Fruit fly (Drosophila melanogaster) whole organism, embryonic: ENCODE results near the gene Pnn.

Experiments
- Adf1 ChIP-seq: fragments of 200-800 bp; sonication (Bioruptor generic); IDR thresholded peaks from 2 replicates; pipeline ENCODE4 v1.3.6; 2022; ENCODE audit warnings: missing biosample characterization, missing genetic modification characterization
- B-H2 ChIP-seq: fragments of 200-800 bp; sonication (Bioruptor generic); optimal IDR thresholded peaks from 2 replicates; lab custom pipeline; 2018; ENCODE audit warnings: missing biosample characterization, mild to moderate bottlenecking, missing genetic modification characterization
- CG10321 ChIP-seq: fragments of 200-800 bp; sonication (Bioruptor generic); IDR thresholded peaks from 2 replicates; pipeline ENCODE4 v1.3.6; 2022; ENCODE audit warnings: missing biosample characterization, missing genetic modification characterization
- CG11456 ChIP-seq: fragments of 200-800 bp; sonication (Bioruptor generic); IDR thresholded peaks from 3 replicates; pipeline ENCODE4 v1.3.6; 2022; ENCODE audit warnings: missing biosample characterization, missing genetic modification characterization
- CG12155 ChIP-seq: fragments of 200-800 bp; sonication (Bioruptor generic); optimal IDR thresholded peaks from 3 replicates; lab custom pipeline; 2016; ENCODE audit warnings: missing biosample characterization, missing genetic modification characterization
- CG1603 ChIP-seq: fragments of 200-800 bp; sonication (Bioruptor generic); optimal IDR thresholded peaks from 2 replicates; lab custom pipeline; 2019; ENCODE audit warnings: missing biosample characterization, mild to moderate bottlenecking, missing genetic modification characterization, moderate library complexity
- CG2129 ChIP-seq: fragments of 200-800 bp; sonication (Bioruptor generic); IDR thresholded peaks from 2 replicates; pipeline ENCODE4 v1.3.6; 2022; ENCODE audit warnings: missing biosample characterization, missing genetic modification characterization; ENCODE audit not compliant: partially characterized antibody
- CG2199 ChIP-seq: fragments of 200-800 bp; sonication (Bioruptor generic); IDR thresholded peaks from 3 replicates; pipeline ENCODE4 v1.3.6; 2022; ENCODE audit warnings: missing biosample characterization, missing genetic modification characterization
- CG2875 ChIP-seq: fragments of 200-800 bp; sonication (Bioruptor generic); optimal IDR thresholded peaks from 2 replicates; lab custom pipeline; 2017; ENCODE audit warnings: missing biosample characterization, mild to moderate bottlenecking, missing genetic modification characterization, missing genetic modification reagents
- CG32772 ChIP-seq: fragments of 200-800 bp; sonication (Bioruptor generic); IDR thresholded peaks from 2 replicates; pipeline ENCODE4 v1.3.6; 2022; ENCODE audit warnings: missing biosample characterization, missing genetic modification characterization
- CG3838 ChIP-seq: fragments of 200-800 bp; sonication (Bioruptor generic); optimal IDR thresholded peaks from 3 replicates; lab custom pipeline; 2016; ENCODE audit warnings: missing biosample characterization, missing genetic modification characterization
- CG4404 ChIP-seq: fragments of 200-800 bp; sonication (Bioruptor generic); IDR thresholded peaks from 2 replicates; pipeline ENCODE4 v1.3.6; 2022; ENCODE audit warnings: missing biosample characterization, missing genetic modification characterization
- CG4730 ChIP-seq: fragments of 200-800 bp; sonication (Bioruptor generic); IDR thresholded peaks from 2 replicates; pipeline ENCODE4 v1.3.6; 2022; ENCODE audit warnings: missing biosample characterization, missing genetic modification characterization
- CG5245 ChIP-seq: fragments of 200-800 bp; sonication (Bioruptor generic); optimal IDR thresholded peaks from 3 replicates; lab custom pipeline; 2016; ENCODE audit warnings: missing biosample characterization, missing genetic modification characterization
- CG6175 ChIP-seq: fragments of 200-800 bp; sonication (Bioruptor generic); IDR thresholded peaks from 3 replicates; pipeline ENCODE4 v1.3.6; 2022; ENCODE audit warnings: missing biosample characterization, missing genetic modification characterization
- CG6689 ChIP-seq: fragments of 200-800 bp; sonication (Bioruptor generic); IDR thresholded peaks from 2 replicates; pipeline ENCODE4 v1.3.6; 2022; ENCODE audit warnings: missing biosample characterization, missing genetic modification characterization
- CG8478 ChIP-seq: fragments of >200 bp; optimal IDR thresholded peaks from 2 replicates; lab custom pipeline; 2018
- CG8765 ChIP-seq: fragments of 200-800 bp; sonication (Bioruptor generic); IDR thresholded peaks from 2 replicates; pipeline ENCODE4 v1.3.6; 2022; ENCODE audit warnings: missing biosample characterization, missing genetic modification characterization
- CG9437 ChIP-seq: fragments of 200-800 bp; sonication (Bioruptor generic); optimal IDR thresholded peaks from 2 replicates; lab custom pipeline; 2018; ENCODE audit warnings: missing biosample characterization, mild to moderate bottlenecking, missing genetic modification characterization
- CG9609 ChIP-seq: fragments of 200-800 bp; sonication (Bioruptor generic); optimal IDR thresholded peaks from 3 replicates; lab custom pipeline; 2016; ENCODE audit warnings: missing biosample characterization, missing genetic modification characterization
- D ChIP-seq, 2 experiments: fragments of 200-800 bp in 1 of 2; fragments of >200 bp in 1 of 2; sonication (Bioruptor generic) in 1 of 2; optimal IDR thresholded peaks; 2 replicates in 1 of 2; 3 replicates in 1 of 2; lab custom pipeline; 2017; ENCODE audit warnings: mild to moderate bottlenecking in 1 of 2, missing biosample characterization in 1 of 2, missing genetic modification characterization in 1 of 2, missing genetic modification reagents in 1 of 2
- Dad ChIP-seq: fragments of 200-800 bp; sonication (Bioruptor generic); optimal IDR thresholded peaks from 3 replicates; lab custom pipeline; 2016; ENCODE audit warnings: missing biosample characterization, missing genetic modification characterization
- E2f2 ChIP-seq: fragments of 200-800 bp; sonication (Bioruptor generic); IDR thresholded peaks from 2 replicates; pipeline ENCODE4 v1.3.6; 2022; ENCODE audit warnings: missing biosample characterization, missing genetic modification characterization
- MTF-1 ChIP-seq: fragments of 200-800 bp; sonication (Bioruptor generic); optimal IDR thresholded peaks from 2 replicates; lab custom pipeline; 2018; ENCODE audit warnings: missing biosample characterization, mild to moderate bottlenecking, missing genetic modification characterization, borderline replicate concordance
- Oaz ChIP-seq: fragments of 200-800 bp; sonication (Bioruptor generic); IDR thresholded peaks from 2 replicates; pipeline ENCODE4 v1.3.6; 2022; ENCODE audit warnings: missing biosample characterization, missing genetic modification characterization
- Ptx1 ChIP-seq: fragments of 200-800 bp; sonication (Bioruptor generic); IDR thresholded peaks from 2 replicates; pipeline ENCODE4 v1.3.6; 2022; ENCODE audit warnings: missing biosample characterization, missing genetic modification characterization
- Tbp ChIP-seq: fragments of >200 bp; optimal IDR thresholded peaks from 2 replicates; lab custom pipeline; 2018; ENCODE audit warnings: missing biosample characterization, missing genetic modification characterization
- ac ChIP-seq: fragments of 200-800 bp; sonication (Bioruptor generic); optimal IDR thresholded peaks from 3 replicates; lab custom pipeline; 2017; ENCODE audit warnings: missing biosample characterization, mild to moderate bottlenecking, missing genetic modification characterization
- aop ChIP-seq: fragments of 200-800 bp; sonication (Bioruptor generic); IDR thresholded peaks from 2 replicates; pipeline ENCODE4 v1.3.6; 2022; ENCODE audit warnings: missing biosample characterization, missing genetic modification characterization
- ap ChIP-seq: fragments of 200-800 bp; sonication (Bioruptor generic); IDR thresholded peaks from 2 replicates; pipeline ENCODE4 v1.3.6; 2022; ENCODE audit warnings: missing biosample characterization, missing genetic modification characterization
- az2 ChIP-seq: fragments of 200-800 bp; sonication (Bioruptor generic); optimal IDR thresholded peaks from 3 replicates; lab custom pipeline; 2016; ENCODE audit warnings: missing biosample characterization, missing genetic modification characterization
- bbx ChIP-seq: fragments of 200-800 bp; sonication (Bioruptor generic); IDR thresholded peaks from 2 replicates; pipeline ENCODE4 v1.3.6; 2022; ENCODE audit warnings: missing biosample characterization, missing genetic modification characterization; ENCODE audit not compliant: partially characterized antibody
- bigmax ChIP-seq: fragments of 200-800 bp; sonication (Bioruptor generic); optimal IDR thresholded peaks from 2 replicates; lab custom pipeline; 2018; ENCODE audit warnings: missing biosample characterization, mild to moderate bottlenecking, missing genetic modification characterization
- br ChIP-seq: fragments of >200 bp; optimal IDR thresholded peaks from 2 replicates; lab custom pipeline; 2017
- cad ChIP-seq: fragments of >200 bp; optimal IDR thresholded peaks from 2 replicates; lab custom pipeline; 2017; ENCODE audit warnings: missing biosample characterization, missing genetic modification characterization
- dati ChIP-seq: fragments of 200-800 bp; sonication (Bioruptor generic); IDR thresholded peaks from 2 replicates; pipeline ENCODE4 v1.3.6; 2022; ENCODE audit warnings: missing biosample characterization, missing genetic modification characterization
- dpn ChIP-seq, 2 experiments: fragments of 200-800 bp; sonication (Bioruptor generic); optimal IDR thresholded peaks; 3 replicates each; lab custom pipeline; 2016; ENCODE audit warnings: missing biosample characterization in 2 of 2, missing genetic modification characterization in 2 of 2
- fd3F ChIP-seq: fragments of 200-800 bp; sonication (Bioruptor generic); optimal IDR thresholded peaks from 2 replicates; lab custom pipeline; 2018; ENCODE audit warnings: missing biosample characterization, mild to moderate bottlenecking, missing genetic modification characterization, moderate library complexity
- fd96Cb ChIP-seq: fragments of 200-800 bp; sonication (Bioruptor generic); optimal IDR thresholded peaks from 2 replicates; lab custom pipeline; 2018; ENCODE audit warnings: missing biosample characterization, mild to moderate bottlenecking, missing genetic modification characterization, moderate library complexity
- fru ChIP-seq: fragments of >200 bp; optimal IDR thresholded peaks from 2 replicates; lab custom pipeline; 2017
- gcm2 ChIP-seq: fragments of 200-800 bp; sonication (Bioruptor generic); optimal IDR thresholded peaks from 2 replicates; lab custom pipeline; 2016; ENCODE audit warnings: missing biosample characterization, missing genetic modification characterization
- kah ChIP-seq: fragments of 200-800 bp; sonication (Bioruptor generic); optimal IDR thresholded peaks from 2 replicates; lab custom pipeline; 2018; ENCODE audit warnings: missing biosample characterization, mild to moderate bottlenecking, missing genetic modification characterization
- klu ChIP-seq: fragments of 200-800 bp; sonication (Bioruptor generic); IDR thresholded peaks from 2 replicates; pipeline ENCODE4 v1.3.6; 2022; ENCODE audit warnings: missing biosample characterization, missing genetic modification characterization
- mirr ChIP-seq: fragments of 200-800 bp; sonication (Bioruptor generic); optimal IDR thresholded peaks from 3 replicates; lab custom pipeline; 2018; ENCODE audit warnings: missing biosample characterization, mild to moderate bottlenecking, missing genetic modification characterization
- mld ChIP-seq: fragments of 200-800 bp; sonication (Bioruptor generic); IDR thresholded peaks from 3 replicates; pipeline ENCODE4 v1.3.6; 2022; ENCODE audit warnings: missing biosample characterization, missing genetic modification characterization; ENCODE audit not compliant: partially characterized antibody
- otp ChIP-seq: fragments of 200-800 bp; sonication (Bioruptor generic); IDR thresholded peaks from 3 replicates; pipeline ENCODE4, ENCODE4 v1.3.6; 2022; ENCODE audit warnings: missing biosample characterization, missing genetic modification characterization
- peb ChIP-seq: fragments of 200-800 bp; sonication (Bioruptor generic); IDR thresholded peaks from 2 replicates; pipeline ENCODE4 v1.3.6; 2022; ENCODE audit warnings: missing biosample characterization, missing genetic modification characterization
- schlank ChIP-seq: fragments of 200-800 bp; sonication (Bioruptor generic); optimal IDR thresholded peaks from 2 replicates; lab custom pipeline; 2018; ENCODE audit warnings: missing biosample characterization, mild to moderate bottlenecking, missing genetic modification characterization
- slbo ChIP-seq: fragments of 200-800 bp; sonication (Bioruptor generic); IDR thresholded peaks from 2 replicates; pipeline ENCODE4 v1.3.6; 2022; ENCODE audit warnings: missing biosample characterization, missing genetic modification characterization
- slou ChIP-seq: fragments of 200-800 bp; sonication (Bioruptor generic); optimal IDR thresholded peaks from 3 replicates; lab custom pipeline; 2016; ENCODE audit warnings: missing biosample characterization, missing genetic modification characterization
- toy ChIP-seq: fragments of 200-800 bp; sonication (Bioruptor generic); IDR thresholded peaks from 2 replicates; pipeline ENCODE4 v1.3.6; 2022; ENCODE audit warnings: missing biosample characterization, missing genetic modification characterization
- wor ChIP-seq: fragments of 200-800 bp; sonication (Bioruptor generic); IDR thresholded peaks from 2 replicates; pipeline ENCODE4 v1.3.6; 2022; ENCODE audit warnings: missing biosample characterization, missing genetic modification characterization
- zen ChIP-seq: fragments of 200-800 bp; sonication (Bioruptor generic); optimal IDR thresholded peaks from 3 replicates; lab custom pipeline; 2018; ENCODE audit warnings: missing biosample characterization, mild to moderate bottlenecking, missing genetic modification characterization, moderate library complexity

The Pnn gene

DNA sequence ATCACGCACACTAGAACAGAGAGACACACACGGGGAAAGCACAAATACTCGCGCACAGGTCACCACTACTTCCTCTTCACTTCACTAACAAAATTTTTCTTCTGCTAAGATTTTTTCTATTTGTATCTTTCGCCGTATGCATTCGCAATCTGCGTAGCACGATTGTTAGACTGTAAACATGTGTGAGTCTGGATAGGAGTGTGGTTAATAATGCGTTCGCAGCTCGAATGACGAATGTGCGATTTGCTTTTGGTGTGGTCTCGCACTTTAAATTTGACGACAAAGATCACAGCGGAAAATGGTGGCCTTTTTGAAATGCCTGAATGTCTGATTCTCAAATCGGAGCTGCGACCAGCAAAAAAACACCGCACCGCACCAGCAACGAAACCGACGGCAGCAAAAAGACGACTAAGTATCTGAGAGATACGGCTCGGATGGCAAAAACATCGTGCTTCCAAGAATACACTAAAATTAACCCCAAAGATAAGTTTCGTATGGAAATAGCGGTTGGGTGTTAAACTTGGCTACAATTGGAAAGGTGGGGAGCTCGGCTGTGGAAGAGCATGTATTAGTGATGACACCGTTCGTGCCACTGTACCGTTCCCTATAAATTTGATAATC lies 35.6 kb upstream of the Pnn start, which contains the start of gene Unc-115a (continued):
- TF ChIP-seq CG8478 (lab: Kevin White, UChicago) (no peak), E2f2 (GFP tag; lab: Robert Waterston, UW) (no peak), Ptx1 (GFP tag; lab: Robert Waterston, UW) (no peak), CG3838 (GFP tag; lab: Kevin White, UChicago) (no peak), fd96Cb (no peak), slbo (GFP tag; lab: Robert Waterston, UW) (no peak), CG4404 (no peak), bbx (GFP tag; lab: Robert Waterston, UW) (no peak), dpn (GFP tag; optimal IDR thresholded peaks at IDR 0.05; lab: Kevin White, UChicago) (peak; percentile 36 to 47), CG9437 (GFP tag; lab: Kevin White, UChicago) (no peak), mirr (peak; percentile 40), fd3F (GFP tag; lab: Kevin White, UChicago) (no peak), CG6175 (GFP tag; lab: Robert Waterston, UW) (no peak), Oaz (GFP tag; lab: Robert Waterston, UW) (no peak), Tbp (no peak), aop (GFP tag; lab: Robert Waterston, UW) (no peak), CG32772 (GFP tag; lab: Robert Waterston, UW) (no peak), cad (GFP tag; lab: Kevin White, UChicago) (no peak), otp (GFP tag; lab: Robert Waterston, UW) (no peak), ac (GFP tag; lab: Kevin White, UChicago) (no peak), Adf1 (GFP tag; lab: Robert Waterston, UW) (no peak), CG11456 (GFP tag; lab: Robert Waterston, UW) (no peak), CG1603 (tag; lab: Kevin White, UChicago) (peak; percentile 92), dati (GFP tag; lab: Robert Waterston, UW) (no peak), fru (lab: Kevin White, UChicago) (no peak), peb (no peak), toy (GFP tag; lab: Robert Waterston, UW) (no peak), az2 (no peak), MTF-1 (peak; percentile 52), slou (GFP tag; lab: Kevin White, UChicago) (peak; percentile 3), kah (GFP tag; lab: Kevin White, UChicago) (peak; percentile 32), klu (no peak), mld (no peak), CG5245 (GFP tag; lab: Kevin White, UChicago) (no peak), CG10321 (GFP tag; lab: Robert Waterston, UW) (no peak), B-H2 (peak; percentile 78), zen (peak; percentile 67), schlank (tag; lab: Kevin White, UChicago) (peak; percentile 13), ap (GFP tag; lab: Robert Waterston, UW) (no peak), CG9609 (peak; percentile 9), br (no peak), gcm2 (GFP tag; lab: Kevin White, UChicago) (peak; percentile 53), CG8765 (no peak), CG2199 (GFP tag; lab: Robert Waterston, UW) (no peak), CG4730 (no peak), Dad (GFP tag; lab: Kevin White, UChicago) (no peak), wor (no peak), CG6689 (GFP tag; lab: Robert Waterston, UW) (no peak), D (optimal IDR thresholded peaks at IDR 0.05; lab: Kevin White, UChicago) (no peak), D (GFP tag; optimal IDR thresholded peaks at IDR 0.05; lab: Kevin White, UChicago) (no peak), bigmax (GFP tag; lab: Kevin White, UChicago) (peak; percentile 86), CG12155 (GFP tag; lab: Kevin White, UChicago) (peak; percentile 35), CG2129 (GFP tag; lab: Robert Waterston, UW) (no peak), CG2875 (GFP tag; lab: Kevin White, UChicago) (peak; percentile 27)
